Worm (Caenorhabditis elegans): ENCODE results near the gene D1025.10.

D1025.10 gene

DNA sequence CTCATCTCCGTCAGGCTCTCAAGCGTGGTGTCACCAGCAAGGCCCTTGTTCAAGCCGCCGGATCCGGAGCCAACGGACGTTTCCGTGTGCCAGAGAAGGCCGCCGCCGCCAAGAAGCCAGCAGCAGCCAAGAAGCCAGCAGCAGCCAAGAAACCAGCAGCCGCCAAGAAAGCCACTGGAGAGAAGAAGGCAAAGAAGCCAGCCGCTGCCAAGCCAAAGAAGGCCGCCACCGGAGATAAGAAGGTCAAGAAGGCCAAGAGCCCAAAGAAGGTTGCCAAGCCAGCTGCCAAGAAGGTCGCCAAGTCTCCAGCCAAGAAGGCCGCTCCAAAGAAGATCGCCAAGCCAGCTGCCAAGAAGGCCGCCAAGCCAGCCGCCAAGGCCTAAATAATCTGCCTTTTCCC is 26.2 kb upstream of the D1025.10 start:
- TF ChIP-seq blmp-1 (tag; optimal IDR thresholded peaks at IDR 0.05) (no peak), irx-1 (tag; optimal IDR thresholded peaks at IDR 0.05) (no peak), egl-27 (tag; optimal IDR thresholded peaks at IDR 0.05) (no peak), nhr-47 (tag; optimal IDR thresholded peaks at IDR 0.05) (no peak), elt-2 (tag; optimal IDR thresholded peaks at IDR 0.05) (no peak), ztf-11 (tag; optimal IDR thresholded peaks at IDR 0.05) (no peak), fkh-8 (tag; optimal IDR thresholded peaks at IDR 0.05) (no peak), hlh-17 (GFP tag; optimal IDR thresholded peaks at IDR 0.05; ENCODE audit: borderline replicate concordance) (no peak)

DNA sequence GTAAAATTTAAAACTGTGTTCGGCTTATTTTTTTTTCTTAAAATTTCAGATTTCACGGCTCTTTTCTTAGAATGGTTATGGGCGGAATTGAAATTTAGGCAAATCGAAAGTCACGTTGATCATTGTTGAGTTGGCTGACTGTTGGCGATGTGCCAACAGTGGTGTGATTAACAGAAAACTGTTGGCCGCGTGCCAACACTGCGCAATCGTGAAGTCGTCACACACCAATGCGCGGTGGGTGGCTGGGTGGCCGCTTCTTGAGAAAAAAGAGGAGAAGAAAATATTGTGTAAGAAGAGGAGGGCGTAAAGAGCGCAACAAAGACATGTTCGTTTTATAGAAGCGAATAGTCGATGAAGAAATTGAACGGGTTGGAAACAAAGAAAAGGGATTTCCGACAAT is 25.6 kb upstream of the D1025.10 start:
- TF ChIP-seq tbx-2 (tag; optimal IDR thresholded peaks at IDR 0.05) (peak; percentile 39), nhr-71 (tag; optimal IDR thresholded peaks at IDR 0.05) (peak; percentile 25), rnt-1 (tag; optimal IDR thresholded peaks at IDR 0.05) (peak; percentile 1), efl-1 (optimal IDR thresholded peaks at IDR 0.05) (no peak), efl-1 (GFP tag; optimal IDR thresholded peaks at IDR 0.05 in 1 of 2) (peak in 1 of 2 experiments; percentile 20), aly-2 (tag; optimal IDR thresholded peaks at IDR 0.05) (no peak), nhr-85 (tag) (peak; percentile 80), snu-23 (GFP tag; optimal IDR thresholded peaks at IDR 0.05) (peak; percentile 17), fkh-4 (tag; optimal IDR thresholded peaks at IDR 0.05; ENCODE audit: borderline replicate concordance) (no peak), grh-1 (GFP tag; IDR thresholded peaks at IDR 0.05) (peak; percentile 28; the same call in 1 of the 2 replicates), nhr-12 (tag; optimal IDR thresholded peaks at IDR 0.05) (no peak), ama-1 (optimal IDR thresholded peaks at IDR 0.05) (peak; percentile 68), lin-14 (GFP tag; optimal IDR thresholded peaks at IDR 0.05) (peak; percentile 54), blmp-1 (tag; optimal IDR thresholded peaks at IDR 0.05) (peak; percentile 44)

DNA sequence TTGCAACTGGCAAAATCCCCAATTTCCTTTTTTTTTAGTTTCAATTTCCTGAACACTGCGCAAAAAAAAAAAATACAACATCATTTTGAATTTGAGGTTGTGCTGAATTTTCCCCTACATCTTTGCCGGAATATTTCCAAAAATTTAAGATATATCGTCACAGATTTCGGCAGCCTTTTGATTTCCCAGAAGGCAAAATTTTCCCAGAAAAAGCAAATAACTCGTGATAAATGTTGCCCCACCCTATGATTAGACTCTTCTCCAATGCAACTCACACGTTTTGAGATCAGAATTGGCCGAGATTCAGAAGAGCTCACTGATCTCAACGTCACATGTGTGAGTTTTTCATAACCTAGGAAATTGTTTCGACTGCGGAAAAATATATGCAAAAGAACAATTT is 24.2 kb upstream of the D1025.10 start:
- TF ChIP-seq nhr-12 (tag; optimal IDR thresholded peaks at IDR 0.05) (no peak), nhr-77 (tag; optimal IDR thresholded peaks at IDR 0.05) (no peak), fos-1 (tag; optimal IDR thresholded peaks at IDR 0.05) (peak; percentile 1), irx-1 (tag; optimal IDR thresholded peaks at IDR 0.05) (no peak), mdl-1 (tag; optimal IDR thresholded peaks at IDR 0.05) (no peak), ets-5 (GFP tag; IDR thresholded peaks at IDR 0.05) (no peak), aha-1 (tag; optimal IDR thresholded peaks at IDR 0.05) (no peak), jun-1 (tag; optimal IDR thresholded peaks at IDR 0.05) (no peak), swsn-7 (tag; optimal IDR thresholded peaks at IDR 0.05) (peak; percentile 16), lin-39 (tag; optimal IDR thresholded peaks at IDR 0.05) (no peak), zip-4 (GFP tag; optimal IDR thresholded peaks at IDR 0.05) (no peak), fkh-10 (GFP tag; optimal IDR thresholded peaks at IDR 0.05) (no peak), lin-13 (GFP tag; optimal IDR thresholded peaks at IDR 0.05) (no peak), nhr-47 (tag; optimal IDR thresholded peaks at IDR 0.05) (peak; percentile 66), fkh-8 (tag; optimal IDR thresholded peaks at IDR 0.05) (peak; percentile 90), nhr-76 (tag; optimal IDR thresholded peaks at IDR 0.05) (no peak), xbp-1 (tag; optimal IDR thresholded peaks at IDR 0.05) (no peak), ces-1 (GFP tag; optimal IDR thresholded peaks at IDR 0.05) (no peak), ztf-11 (tag; optimal IDR thresholded peaks at IDR 0.05) (no peak), nhr-28 (tag; optimal IDR thresholded peaks at IDR 0.05) (no peak), ceh-82 (tag; optimal IDR thresholded peaks at IDR 0.05) (no peak), nhr-85 (tag) (no peak), alr-1 (tag; optimal IDR thresholded peaks at IDR 0.05; ENCODE audit: borderline replicate concordance) (no peak), ceh-63 (GFP tag; optimal IDR thresholded peaks at IDR 0.05) (no peak), hpl-2 (GFP tag; optimal IDR thresholded peaks at IDR 0.05) (no peak), lin-15B (tag; optimal IDR thresholded peaks at IDR 0.05) (no peak), nhr-11 (tag; optimal IDR thresholded peaks at IDR 0.05) (peak; percentile 8), egl-27 (tag; optimal IDR thresholded peaks at IDR 0.05) (no peak), unc-62 (GFP tag; optimal IDR thresholded peaks at IDR 0.05) (no peak), ama-1 (optimal IDR thresholded peaks at IDR 0.05) (no peak), C34B4.2 (tag; optimal IDR thresholded peaks at IDR 0.05) (no peak), fkh-4 (tag; optimal IDR thresholded peaks at IDR 0.05; ENCODE audit: borderline replicate concordance) (no peak), hlh-4 (tag; optimal IDR thresholded peaks at IDR 0.05) (no peak), egl-13 (tag; optimal IDR thresholded peaks at IDR 0.05) (no peak), pax-3 (tag; optimal IDR thresholded peaks at IDR 0.05) (peak; percentile 33), nhr-71 (tag; optimal IDR thresholded peaks at IDR 0.05) (peak; percentile 71)
